Fruit fly (Drosophila melanogaster) whole organism, embryonic: ENCODE data around the gene Lsd-1.

Source experiments
- Ada2b ChIP-seq: fragments of 200-800 bp; sonication (Bioruptor generic); IDR thresholded peaks from 2 replicates; pipeline ENCODE4 v1.3.6; 2022; ENCODE audit warnings: missing biosample characterization, missing genetic modification characterization
- Atf3 ChIP-seq: fragments of 200-800 bp; sonication (Bioruptor generic); optimal IDR thresholded peaks from 3 replicates; lab custom pipeline; 2016; ENCODE audit warnings: missing biosample characterization, missing genetic modification characterization
- Awh ChIP-seq: fragments of 200-800 bp; sonication (Bioruptor generic); IDR thresholded peaks from 2 replicates; pipeline ENCODE4, ENCODE4 v1.3.6; 2022; ENCODE audit warnings: missing biosample characterization, missing genetic modification characterization
- B-H1 ChIP-seq: fragments of 200-800 bp; sonication (Bioruptor generic); IDR thresholded peaks from 3 replicates; pipeline ENCODE4 v1.3.6; 2022; ENCODE audit warnings: missing biosample characterization, missing genetic modification characterization
- CG10147 ChIP-seq: fragments of 200-800 bp; sonication (Bioruptor generic); optimal IDR thresholded peaks from 2 replicates; lab custom pipeline; 2019; ENCODE audit warnings: missing biosample characterization, mild to moderate bottlenecking, missing genetic modification characterization, moderate library complexity
- CG10321 ChIP-seq: fragments of 200-800 bp; sonication (Bioruptor generic); IDR thresholded peaks from 2 replicates; pipeline ENCODE4 v1.3.6; 2022; ENCODE audit warnings: missing biosample characterization, missing genetic modification characterization
- CG10366 ChIP-seq: fragments of 200-800 bp; sonication (Bioruptor generic); IDR thresholded peaks from 2 replicates; pipeline ENCODE4 v1.3.6; 2022; ENCODE audit warnings: missing biosample characterization, missing genetic modification characterization
- CG10654 ChIP-seq: fragments of 200-800 bp; sonication (Bioruptor generic); optimal IDR thresholded peaks from 2 replicates; lab custom pipeline; 2016; ENCODE audit warnings: missing biosample characterization, missing genetic modification characterization
- CG11504 ChIP-seq: fragments of 200-800 bp; sonication (Bioruptor generic); optimal IDR thresholded peaks from 3 replicates; lab custom pipeline; 2019; ENCODE audit warnings: missing biosample characterization, mild to moderate bottlenecking, missing genetic modification characterization, moderate library complexity
- CG12104 ChIP-seq: fragments of 200-800 bp; sonication (Bioruptor generic); optimal IDR thresholded peaks from 3 replicates; lab custom pipeline; 2016; ENCODE audit warnings: missing biosample characterization, missing genetic modification characterization
- CG12391 ChIP-seq: fragments of 200-800 bp; sonication (Bioruptor generic); optimal IDR thresholded peaks from 3 replicates; lab custom pipeline; 2018; ENCODE audit warnings: missing biosample characterization, mild to moderate bottlenecking, missing genetic modification characterization, moderate library complexity
- CG12769 ChIP-seq: fragments of 200-800 bp; sonication (Bioruptor generic); optimal IDR thresholded peaks from 2 replicates; lab custom pipeline; 2019; ENCODE audit warnings: missing biosample characterization, mild to moderate bottlenecking, missing genetic modification characterization, moderate library complexity
- CG13894 ChIP-seq: fragments of 200-800 bp; sonication (Bioruptor generic); optimal IDR thresholded peaks from 3 replicates; lab custom pipeline; 2018; ENCODE audit warnings: missing biosample characterization, mild to moderate bottlenecking, missing genetic modification characterization, moderate library complexity
- CG15601 ChIP-seq: fragments of 200-800 bp; sonication (Bioruptor generic); optimal IDR thresholded peaks from 3 replicates; lab custom pipeline; 2019; ENCODE audit warnings: missing biosample characterization, mild to moderate bottlenecking, missing genetic modification characterization, moderate library complexity
- CG1832 ChIP-seq: fragments of 200-800 bp; sonication (Bioruptor generic); optimal IDR thresholded peaks from 2 replicates; lab custom pipeline; 2017; ENCODE audit warnings: missing biosample characterization, mild to moderate bottlenecking, missing genetic modification characterization, inconsistent platforms
- CG2678 ChIP-seq: fragments of 200-800 bp; sonication (Bioruptor generic); optimal IDR thresholded peaks from 3 replicates; lab custom pipeline; 2019; ENCODE audit warnings: missing biosample characterization, mild to moderate bottlenecking, missing genetic modification characterization, moderate library complexity
- CG30431 ChIP-seq: fragments of 200-800 bp; sonication (Bioruptor generic); optimal IDR thresholded peaks from 2 replicates; lab custom pipeline; 2017; ENCODE audit warnings: missing biosample characterization, missing genetic modification characterization
- CG32767 ChIP-seq: fragments of 200-800 bp; sonication (Bioruptor generic); IDR thresholded peaks from 2 replicates; pipeline ENCODE4 v1.3.6; 2022; ENCODE audit warnings: missing biosample characterization, missing genetic modification characterization
- CG34224 ChIP-seq: fragments of 200-800 bp; sonication (Bioruptor generic); IDR thresholded peaks from 3 replicates; pipeline ENCODE4 v1.3.6; 2022; ENCODE audit warnings: missing biosample characterization, missing genetic modification characterization; ENCODE audit not compliant: partially characterized antibody
- CG8359 ChIP-seq: fragments of 200-800 bp; sonication (Bioruptor generic); optimal IDR thresholded peaks from 2 replicates; lab custom pipeline; 2017; ENCODE audit warnings: missing biosample characterization, mild to moderate bottlenecking, missing genetic modification characterization, borderline replicate concordance
- CrebB ChIP-seq: fragments of 200-800 bp; sonication (Bioruptor generic); optimal IDR thresholded peaks from 3 replicates; lab custom pipeline; 2018; ENCODE audit warnings: missing biosample characterization, mild to moderate bottlenecking, missing genetic modification characterization
- E2f1 ChIP-seq: fragments of 200-800 bp; sonication (Bioruptor generic); IDR thresholded peaks from 2 replicates; pipeline ENCODE4 v1.3.6; 2022; ENCODE audit warnings: missing biosample characterization, missing genetic modification characterization
- Fer2 ChIP-seq: fragments of 200-800 bp; sonication (Bioruptor generic); optimal IDR thresholded peaks from 2 replicates; lab custom pipeline; 2018; ENCODE audit warnings: missing biosample characterization, mild to moderate bottlenecking, missing genetic modification characterization, moderate library complexity
- H15 ChIP-seq: fragments of 200-800 bp; sonication (Bioruptor generic); IDR thresholded peaks from 3 replicates; pipeline ENCODE4 v1.3.6; 2022; ENCODE audit warnings: missing biosample characterization, missing genetic modification characterization
- HLH3B ChIP-seq: fragments of 200-800 bp; sonication (Bioruptor generic); IDR thresholded peaks from 2 replicates; pipeline ENCODE4 v1.3.6; 2022; ENCODE audit warnings: missing biosample characterization, missing genetic modification characterization
- Lim3 ChIP-seq: fragments of 200-800 bp; sonication (Bioruptor generic); IDR thresholded peaks from 2 replicates; pipeline ENCODE4 v1.3.6; 2022; ENCODE audit warnings: missing biosample characterization, missing genetic modification characterization
- Nf-YA ChIP-seq: fragments of 200-800 bp; sonication (Bioruptor generic); IDR thresholded peaks from 2 replicates; pipeline ENCODE4 v1.3.6; 2022; ENCODE audit warnings: missing biosample characterization, missing genetic modification characterization
- Oli ChIP-seq: fragments of 200-800 bp; sonication (Bioruptor generic); optimal IDR thresholded peaks from 2 replicates; lab custom pipeline; 2018; ENCODE audit warnings: missing biosample characterization, mild to moderate bottlenecking, missing genetic modification characterization, moderate library complexity
- PHDP ChIP-seq: fragments of 200-800 bp; sonication (Bioruptor generic); optimal IDR thresholded peaks from 3 replicates; lab custom pipeline; 2018; ENCODE audit warnings: missing biosample characterization, mild to moderate bottlenecking, missing genetic modification characterization, moderate library complexity
- Spps ChIP-seq: fragments of 200-800 bp; sonication (Bioruptor generic); optimal IDR thresholded peaks from 2 replicates; lab custom pipeline; 2018; ENCODE audit warnings: missing biosample characterization, mild to moderate bottlenecking, missing genetic modification characterization
- az2 ChIP-seq: fragments of 200-800 bp; sonication (Bioruptor generic); optimal IDR thresholded peaks from 3 replicates; lab custom pipeline; 2016; ENCODE audit warnings: missing biosample characterization, missing genetic modification characterization
- bcd ChIP-seq: fragments of 200-800 bp; sonication (Bioruptor generic); optimal IDR thresholded peaks from 2 replicates; lab custom pipeline; 2017; ENCODE audit warnings: missing biosample characterization, mild to moderate bottlenecking, missing genetic modification characterization
- bigmax ChIP-seq: fragments of 200-800 bp; sonication (Bioruptor generic); optimal IDR thresholded peaks from 2 replicates; lab custom pipeline; 2018; ENCODE audit warnings: missing biosample characterization, mild to moderate bottlenecking, missing genetic modification characterization
- bsh ChIP-seq, 2 experiments: fragments of 200-800 bp; sonication (Bioruptor generic); optimal IDR thresholded peaks; 2 replicates each; lab custom pipeline; 2017 to 2018; ENCODE audit warnings: mild to moderate bottlenecking in 2 of 2, missing biosample characterization in 2 of 2, missing genetic modification characterization in 2 of 2, moderate library complexity in 1 of 2
- chif ChIP-seq, 2 experiments: fragments of 200-800 bp; sonication (Bioruptor generic); optimal IDR thresholded peaks; 3 replicates each; lab custom pipeline; 2016; ENCODE audit warnings: missing biosample characterization in 2 of 2, missing genetic modification characterization in 2 of 2
- chinmo ChIP-seq: fragments of 200-800 bp; sonication (Bioruptor generic); IDR thresholded peaks from 4 replicates; pipeline ENCODE4 v1.3.6; 2022; ENCODE audit warnings: missing biosample characterization, missing genetic modification characterization; ENCODE audit not compliant: partially characterized antibody
- ci ChIP-seq: fragments of 200-800 bp; sonication (Bioruptor generic); IDR thresholded peaks from 3 replicates; pipeline ENCODE4 v1.3.6; 2022; ENCODE audit warnings: missing biosample characterization, missing genetic modification characterization
- crc ChIP-seq: fragments of 200-800 bp; sonication (Bioruptor generic); optimal IDR thresholded peaks from 2 replicates; lab custom pipeline; 2016; ENCODE audit warnings: missing biosample characterization, missing genetic modification characterization
- gsb-n ChIP-seq: fragments of 200-800 bp; sonication (Bioruptor generic); optimal IDR thresholded peaks from 3 replicates; lab custom pipeline; 2018; ENCODE audit warnings: missing biosample characterization, mild to moderate bottlenecking, missing genetic modification characterization
- ham ChIP-seq: fragments of 200-800 bp; sonication (Bioruptor generic); IDR thresholded peaks from 2 replicates; pipeline ENCODE4 v1.3.6; 2022; ENCODE audit warnings: missing biosample characterization, missing genetic modification characterization
- jing ChIP-seq: fragments of 200-800 bp; sonication (Bioruptor generic); optimal IDR thresholded peaks from 2 replicates; lab custom pipeline; 2018; ENCODE audit warnings: missing biosample characterization, mild to moderate bottlenecking, missing genetic modification characterization
- jumu ChIP-seq: fragments of 200-800 bp; sonication (Bioruptor generic); optimal IDR thresholded peaks from 3 replicates; lab custom pipeline; 2016; ENCODE audit warnings: missing biosample characterization, missing genetic modification characterization
- kay ChIP-seq: fragments of 200-800 bp; sonication (Bioruptor generic); optimal IDR thresholded peaks from 2 replicates; lab custom pipeline; 2016; ENCODE audit warnings: missing biosample characterization, missing genetic modification characterization
- ken ChIP-seq: fragments of 200-800 bp; sonication (Bioruptor generic); IDR thresholded peaks from 3 replicates; pipeline ENCODE4 v1.3.6; 2022; ENCODE audit warnings: missing biosample characterization, missing genetic modification characterization
- lov ChIP-seq, 2 experiments: fragments of 200-800 bp in 1 of 2; fragments of >200 bp in 1 of 2; sonication (Bioruptor generic) in 1 of 2; IDR thresholded peaks in 1 of 2; optimal IDR thresholded peaks in 1 of 2; 2 replicates in 1 of 2; 3 replicates in 1 of 2; pipeline versions ENCODE4 v1.3.6 to Lab custom; 2017 to 2022; ENCODE audit warnings: missing biosample characterization in 1 of 2, missing genetic modification characterization in 1 of 2
- nerfin-1 ChIP-seq: fragments of 200-800 bp; sonication (Bioruptor generic); optimal IDR thresholded peaks from 3 replicates; lab custom pipeline; 2019; ENCODE audit warnings: missing biosample characterization, mild to moderate bottlenecking, missing genetic modification characterization, moderate library complexity
- pros ChIP-seq: fragments of 200-800 bp; sonication (Bioruptor generic); optimal IDR thresholded peaks from 3 replicates; lab custom pipeline; 2019; ENCODE audit warnings: missing biosample characterization, mild to moderate bottlenecking, missing genetic modification characterization, moderate library complexity
- row ChIP-seq: fragments of 200-800 bp; sonication (Bioruptor generic); IDR thresholded peaks from 3 replicates; pipeline ENCODE4 v1.3.6; 2022; ENCODE audit warnings: missing biosample characterization, missing genetic modification characterization
- slou ChIP-seq: fragments of 200-800 bp; sonication (Bioruptor generic); optimal IDR thresholded peaks from 3 replicates; lab custom pipeline; 2016; ENCODE audit warnings: missing biosample characterization, missing genetic modification characterization
- trh ChIP-seq: fragments of 200-800 bp; sonication (Bioruptor generic); optimal IDR thresholded peaks from 2 replicates; lab custom pipeline; 2016; ENCODE audit warnings: missing biosample characterization, missing genetic modification characterization

Lsd-1 gene

dm6 chr3R:23772808-23773207 lies 9.2 kb downstream of the Lsd-1 start, which contains the start of gene tst (continued):
- no peak for TF ChIP-seq CG12769 (tag; lab: Kevin White, UChicago)
- peak; percentile 97 for TF ChIP-seq H15 (GFP tag; lab: Robert Waterston, UW)
- peak; percentile 87 for TF ChIP-seq CG30431 (GFP tag; lab: Kevin White, UChicago)
- TF ChIP-seq ci (GFP tag; lab: Robert Waterston, UW), result peak; percentile 91
- TF ChIP-seq crc (GFP tag; lab: Kevin White, UChicago), result no peak
- peak; percentile 55 for TF ChIP-seq CG10321
- peak; percentile 55 for TF ChIP-seq jumu (GFP tag; lab: Kevin White, UChicago)
- no peak for TF ChIP-seq lov (optimal IDR thresholded peaks at IDR 0.05; lab: Kevin White, UChicago)
- peak; percentile 93 for TF ChIP-seq lov (GFP tag; IDR thresholded peaks at IDR 0.05; lab: Robert Waterston, UW)
- TF ChIP-seq CG12391 (tag; lab: Kevin White, UChicago), result peak; percentile 96
- TF ChIP-seq Lim3 (GFP tag; lab: Robert Waterston, UW), result peak; percentile 78
- TF ChIP-seq CG2678 (tag; lab: Kevin White, UChicago), result peak; percentile 93
- peak; percentile 83 for TF ChIP-seq Spps (tag; lab: Kevin White, UChicago)
- peak; percentile 56 for TF ChIP-seq jing (GFP tag; lab: Kevin White, UChicago)
- peak; percentile 73 for TF ChIP-seq slou (GFP tag; lab: Kevin White, UChicago)
- TF ChIP-seq CG15601 (tag; lab: Kevin White, UChicago), result peak; percentile 85
- peak; percentile 80 for TF ChIP-seq Fer2 (tag; lab: Kevin White, UChicago)
- peak; percentile 79 for TF ChIP-seq ham (GFP tag; lab: Robert Waterston, UW)
- TF ChIP-seq Atf3 (GFP tag; lab: Kevin White, UChicago), result no peak
- TF ChIP-seq bsh (GFP tag; optimal IDR thresholded peaks at IDR 0.05; lab: Kevin White, UChicago), result peak; percentile 44 to 93
- peak; percentile 92 for TF ChIP-seq CG11504 (tag; lab: Kevin White, UChicago)
- TF ChIP-seq E2f1, result peak; percentile 97
- TF ChIP-seq CG10147, result peak; percentile 84
- peak in 1 of 2 experiments; percentile 55 for TF ChIP-seq chif (GFP tag; optimal IDR thresholded peaks at IDR 0.05; lab: Kevin White, UChicago)
- no peak for TF ChIP-seq bigmax (GFP tag; lab: Kevin White, UChicago)
- peak; percentile 87 for TF ChIP-seq Oli (tag; lab: Kevin White, UChicago)
- peak; percentile 96 for TF ChIP-seq B-H1 (GFP tag; lab: Robert Waterston, UW)
- TF ChIP-seq az2 (GFP tag; lab: Kevin White, UChicago), result peak; percentile 92
- TF ChIP-seq row (GFP tag; lab: Robert Waterston, UW), result peak; percentile 99
- TF ChIP-seq CG8359, result peak; percentile 54
- TF ChIP-seq gsb-n, result peak; percentile 95
- TF ChIP-seq pros (GFP tag; lab: Kevin White, UChicago), result no peak
- peak; percentile 96 for TF ChIP-seq CG10366 (GFP tag; lab: Robert Waterston, UW)
- TF ChIP-seq HLH3B (GFP tag; lab: Robert Waterston, UW), result peak; percentile 97
- TF ChIP-seq PHDP (tag; lab: Kevin White, UChicago), result peak; percentile 92
- peak; percentile 93 for TF ChIP-seq CG32767 (GFP tag; lab: Robert Waterston, UW)
- TF ChIP-seq trh (GFP tag; lab: Kevin White, UChicago), result peak; percentile 84
- TF ChIP-seq CG34224 (GFP tag; lab: Robert Waterston, UW), result peak; percentile 45; the same call in 1 of the 3 replicates
- peak; percentile 95 for TF ChIP-seq ken (GFP tag; lab: Robert Waterston, UW)
- peak; percentile 91 for TF ChIP-seq CG10654 (GFP tag; lab: Kevin White, UChicago)
- peak; percentile 88 for TF ChIP-seq CG12104 (GFP tag; lab: Kevin White, UChicago)
- no peak for TF ChIP-seq CG1832 (GFP tag; lab: Kevin White, UChicago)
- peak; percentile 91 for TF ChIP-seq Awh (GFP tag; lab: Robert Waterston, UW)
- TF ChIP-seq kay (GFP tag; lab: Kevin White, UChicago), result peak; percentile 74
- TF ChIP-seq Ada2b (GFP tag; lab: Robert Waterston, UW), result peak; percentile 96
- TF ChIP-seq bcd (GFP tag; lab: Kevin White, UChicago), result peak; percentile 88
- peak; percentile 68 for TF ChIP-seq CrebB
- no peak for TF ChIP-seq CG13894 (tag; lab: Kevin White, UChicago)
- peak; percentile 90 for TF ChIP-seq Nf-YA
- peak; percentile 79 for TF ChIP-seq nerfin-1
- 0 out of 4 replicates have a peak, but pooled peaks have one; percentile 43 for TF ChIP-seq chinmo
